Fruit fly (Drosophila melanogaster) whole organism, embryonic: Measurements from ENCODE around the gene CkIIalpha-i3.
A peak's percentile ranks its signal among the peaks of the same experiment; 100 is the strongest.

Source experiments
- Adf1 ChIP-seq: fragments of 200-800 bp; sonication (Bioruptor generic); IDR thresholded peaks from 2 replicates; pipeline ENCODE4 v1.3.6; 2022; ENCODE audit warnings: missing biosample characterization, missing genetic modification characterization
- CG1024 ChIP-seq: fragments of 200-800 bp; sonication (Bioruptor generic); IDR thresholded peaks from 2 replicates; pipeline ENCODE4 v1.3.6; 2022; ENCODE audit warnings: missing biosample characterization, missing genetic modification characterization
- CG10274 ChIP-seq: fragments of 200-800 bp; sonication (Bioruptor generic); optimal IDR thresholded peaks from 3 replicates; lab custom pipeline; 2017; ENCODE audit warnings: missing biosample characterization, mild to moderate bottlenecking, missing genetic modification characterization
- CG10543 ChIP-seq: fragments of 200-800 bp; sonication (Bioruptor generic); optimal IDR thresholded peaks from 3 replicates; lab custom pipeline; 2017; ENCODE audit warnings: missing biosample characterization, mild to moderate bottlenecking, missing genetic modification characterization, moderate library complexity
- CG11504 ChIP-seq: fragments of 200-800 bp; sonication (Bioruptor generic); optimal IDR thresholded peaks from 3 replicates; lab custom pipeline; 2019; ENCODE audit warnings: missing biosample characterization, mild to moderate bottlenecking, missing genetic modification characterization, moderate library complexity
- CG13424 ChIP-seq: fragments of 200-800 bp; sonication (Bioruptor generic); optimal IDR thresholded peaks from 2 replicates; lab custom pipeline; 2019; ENCODE audit warnings: missing biosample characterization, mild to moderate bottlenecking, missing genetic modification characterization, moderate library complexity
- CG14860 ChIP-seq: fragments of 200-800 bp; sonication (Bioruptor generic); IDR thresholded peaks from 3 replicates; pipeline ENCODE4 v1.3.6; 2022; ENCODE audit warnings: missing biosample characterization, missing genetic modification characterization; ENCODE audit not compliant: partially characterized antibody
- CG1529 ChIP-seq: fragments of 200-800 bp; sonication (Bioruptor generic); optimal IDR thresholded peaks from 3 replicates; lab custom pipeline; 2018; ENCODE audit warnings: missing biosample characterization, missing genetic modification characterization
- CG17385 ChIP-seq: fragments of 200-800 bp; sonication (Bioruptor generic); optimal IDR thresholded peaks from 3 replicates; lab custom pipeline; 2018; ENCODE audit warnings: missing biosample characterization, mild to moderate bottlenecking, missing genetic modification characterization
- CG18262 ChIP-seq: fragments of 200-800 bp; optimal IDR thresholded peaks from 3 replicates; lab custom pipeline; 2019; ENCODE audit warnings: missing biosample characterization, mild to moderate bottlenecking, missing genetic modification characterization, moderate library complexity
- CG18619 ChIP-seq: fragments of 200-800 bp; sonication (Bioruptor generic); optimal IDR thresholded peaks from 3 replicates; lab custom pipeline; 2017; ENCODE audit warnings: missing biosample characterization, mild to moderate bottlenecking, missing genetic modification characterization
- CG18764 ChIP-seq: fragments of 200-800 bp; sonication (Bioruptor generic); optimal IDR thresholded peaks from 3 replicates; lab custom pipeline; 2016; ENCODE audit warnings: missing biosample characterization, missing genetic modification characterization
- CG2120 ChIP-seq: fragments of 200-800 bp; sonication (Bioruptor generic); optimal IDR thresholded peaks from 3 replicates; lab custom pipeline; 2016; ENCODE audit warnings: missing biosample characterization, missing genetic modification characterization
- CG3281 ChIP-seq: fragments of 200-800 bp; sonication (Bioruptor generic); optimal IDR thresholded peaks from 3 replicates; lab custom pipeline; 2017; ENCODE audit warnings: missing biosample characterization, mild to moderate bottlenecking, missing genetic modification characterization
- CG3726 ChIP-seq: fragments of 200-800 bp; sonication (Bioruptor generic); IDR thresholded peaks from 3 replicates; pipeline ENCODE4, ENCODE4 v1.3.6; 2022; ENCODE audit warnings: missing biosample characterization, missing genetic modification characterization
- CG4730 ChIP-seq: fragments of 200-800 bp; sonication (Bioruptor generic); IDR thresholded peaks from 2 replicates; pipeline ENCODE4 v1.3.6; 2022; ENCODE audit warnings: missing biosample characterization, missing genetic modification characterization
- CG6854 ChIP-seq: fragments of 200-800 bp; sonication (Bioruptor generic); optimal IDR thresholded peaks from 3 replicates; lab custom pipeline; 2017; ENCODE audit warnings: missing biosample characterization, mild to moderate bottlenecking, missing genetic modification characterization
- CG7928 ChIP-seq: fragments of 200-800 bp; sonication (Bioruptor generic); optimal IDR thresholded peaks from 2 replicates; lab custom pipeline; 2017; ENCODE audit warnings: missing biosample characterization, mild to moderate bottlenecking, missing genetic modification characterization
- CG8765 ChIP-seq: fragments of 200-800 bp; sonication (Bioruptor generic); IDR thresholded peaks from 2 replicates; pipeline ENCODE4 v1.3.6; 2022; ENCODE audit warnings: missing biosample characterization, missing genetic modification characterization
- CTCF ChIP-seq: fragments of 200-800 bp; sonication (Bioruptor generic); optimal IDR thresholded peaks from 2 replicates; lab custom pipeline; 2017; ENCODE audit warnings: missing biosample characterization, mild to moderate bottlenecking, missing genetic modification characterization, moderate library complexity
- Camta ChIP-seq: fragments of 200-800 bp; sonication (Bioruptor generic); optimal IDR thresholded peaks from 2 replicates; lab custom pipeline; 2016; ENCODE audit warnings: missing biosample characterization, missing genetic modification characterization
- Doc2 ChIP-seq: fragments of 200-800 bp; sonication (Bioruptor generic); IDR thresholded peaks from 2 replicates; pipeline ENCODE4 v1.3.6; 2022; ENCODE audit warnings: missing biosample characterization, missing genetic modification characterization
- Gug ChIP-seq: fragments of 200-800 bp; sonication (Bioruptor generic); IDR thresholded peaks from 4 replicates; pipeline ENCODE4 v1.3.6; 2022; ENCODE audit warnings: missing biosample characterization, missing genetic modification characterization
- HLH4C ChIP-seq: fragments of 200-800 bp; sonication (Bioruptor generic); IDR thresholded peaks from 3 replicates; pipeline ENCODE4 v1.3.6; 2022; ENCODE audit warnings: missing biosample characterization, missing genetic modification characterization; ENCODE audit not compliant: partially characterized antibody
- Hmx ChIP-seq: fragments of 200-800 bp; sonication (Bioruptor generic); optimal IDR thresholded peaks from 2 replicates; lab custom pipeline; 2016; ENCODE audit warnings: missing biosample characterization, missing genetic modification characterization
- Hr78 ChIP-seq, 2 experiments: fragments of 200-800 bp in 1 of 2; fragments of >200 bp in 1 of 2; sonication (Bioruptor generic) in 1 of 2; optimal IDR thresholded peaks; 2 replicates each; lab custom pipeline; 2017 to 2019; ENCODE audit warnings: missing biosample characterization in 2 of 2, missing genetic modification characterization in 2 of 2, mild to moderate bottlenecking in 1 of 2, moderate library complexity in 1 of 2
- Jarid2 ChIP-seq: fragments of 200-800 bp; sonication (Bioruptor generic); optimal IDR thresholded peaks from 3 replicates; lab custom pipeline; 2017; ENCODE audit warnings: mild to moderate bottlenecking, missing biosample characterization, missing genetic modification reagents, missing genetic modification characterization
- MTF-1 ChIP-seq: fragments of 200-800 bp; sonication (Bioruptor generic); optimal IDR thresholded peaks from 2 replicates; lab custom pipeline; 2018; ENCODE audit warnings: missing biosample characterization, mild to moderate bottlenecking, missing genetic modification characterization, borderline replicate concordance
- Rx ChIP-seq: fragments of 200-800 bp; sonication (Bioruptor generic); IDR thresholded peaks from 2 replicates; pipeline ENCODE4 v1.3.6; 2022; ENCODE audit warnings: missing biosample characterization, missing genetic modification characterization
- Sox102F ChIP-seq: fragments of 200-800 bp; sonication (Bioruptor generic); optimal IDR thresholded peaks from 2 replicates; lab custom pipeline; 2018; ENCODE audit warnings: missing biosample characterization, mild to moderate bottlenecking, missing genetic modification characterization, moderate library complexity
- Sry-β ChIP-seq: fragments of 200-800 bp; sonication (Bioruptor generic); optimal IDR thresholded peaks from 2 replicates; lab custom pipeline; 2018; ENCODE audit warnings: missing biosample characterization, mild to moderate bottlenecking, missing genetic modification characterization, moderate library complexity
- Stat92E ChIP-seq, 3 experiments: fragments of >200 bp in 2 of 3; fragments of 200-800 bp in 1 of 3; sonication (Bioruptor generic) in 1 of 3; optimal IDR thresholded peaks; 2 replicates each; lab custom pipeline; 2017 to 2019; ENCODE audit warnings: missing biosample characterization in 3 of 3, missing genetic modification characterization in 3 of 3, mild to moderate bottlenecking in 1 of 3, moderate library complexity in 1 of 3
- Taf1 ChIP-seq: fragments of 200-800 bp; sonication (Bioruptor generic); IDR thresholded peaks from 2 replicates; pipeline ENCODE4 v1.3.6; 2022; ENCODE audit warnings: missing biosample characterization, missing genetic modification characterization
- Tbp ChIP-seq: fragments of >200 bp; optimal IDR thresholded peaks from 2 replicates; lab custom pipeline; 2018; ENCODE audit warnings: missing biosample characterization, missing genetic modification characterization
- abd-A ChIP-seq: fragments of 200-800 bp; sonication (Bioruptor generic); optimal IDR thresholded peaks from 3 replicates; lab custom pipeline; 2019; ENCODE audit warnings: missing biosample characterization, mild to moderate bottlenecking, missing genetic modification characterization, moderate library complexity
- aop ChIP-seq: fragments of 200-800 bp; sonication (Bioruptor generic); IDR thresholded peaks from 2 replicates; pipeline ENCODE4 v1.3.6; 2022; ENCODE audit warnings: missing biosample characterization, missing genetic modification characterization
- ato ChIP-seq: fragments of 200-800 bp; sonication (Bioruptor generic); IDR thresholded peaks from 2 replicates; pipeline ENCODE4 v1.3.6; 2022; ENCODE audit warnings: missing biosample characterization, missing genetic modification characterization; ENCODE audit not compliant: partially characterized antibody
- dpn ChIP-seq, 2 experiments: fragments of 200-800 bp; sonication (Bioruptor generic); optimal IDR thresholded peaks; 3 replicates each; lab custom pipeline; 2016; ENCODE audit warnings: missing biosample characterization in 2 of 2, missing genetic modification characterization in 2 of 2
- emc ChIP-seq: fragments of 200-800 bp; sonication (Bioruptor generic); optimal IDR thresholded peaks from 2 replicates; lab custom pipeline; 2016; ENCODE audit warnings: missing biosample characterization, missing genetic modification characterization
- ems ChIP-seq: fragments of 200-800 bp; sonication (Bioruptor generic); optimal IDR thresholded peaks from 3 replicates; lab custom pipeline; 2016; ENCODE audit warnings: missing biosample characterization, missing genetic modification characterization
- gsb-n ChIP-seq: fragments of 200-800 bp; sonication (Bioruptor generic); optimal IDR thresholded peaks from 3 replicates; lab custom pipeline; 2018; ENCODE audit warnings: missing biosample characterization, mild to moderate bottlenecking, missing genetic modification characterization
- ind ChIP-seq: fragments of 200-800 bp; sonication (Bioruptor generic); optimal IDR thresholded peaks from 3 replicates; lab custom pipeline; 2016; ENCODE audit warnings: missing biosample characterization, missing genetic modification characterization
- kah ChIP-seq: fragments of 200-800 bp; sonication (Bioruptor generic); optimal IDR thresholded peaks from 2 replicates; lab custom pipeline; 2018; ENCODE audit warnings: missing biosample characterization, mild to moderate bottlenecking, missing genetic modification characterization
- lov ChIP-seq, 2 experiments: fragments of 200-800 bp in 1 of 2; fragments of >200 bp in 1 of 2; sonication (Bioruptor generic) in 1 of 2; IDR thresholded peaks in 1 of 2; optimal IDR thresholded peaks in 1 of 2; 2 replicates in 1 of 2; 3 replicates in 1 of 2; pipeline versions ENCODE4 v1.3.6 to Lab custom; 2017 to 2022; ENCODE audit warnings: missing biosample characterization in 1 of 2, missing genetic modification characterization in 1 of 2
- pho ChIP-seq: fragments of 200-800 bp; sonication (Bioruptor generic); optimal IDR thresholded peaks from 2 replicates; lab custom pipeline; 2016; ENCODE audit warnings: missing biosample characterization, missing genetic modification characterization
- ro ChIP-seq: fragments of 200-800 bp; sonication (Bioruptor generic); IDR thresholded peaks from 2 replicates; pipeline ENCODE4 v1.3.6; 2022; ENCODE audit warnings: missing biosample characterization, missing genetic modification characterization
- sens ChIP-seq: fragments of 200-800 bp; sonication (Bioruptor generic); peaks from one replicate; lab custom pipeline; 2016; ENCODE audit warnings: missing biosample characterization, missing genetic modification characterization
- sima ChIP-seq: fragments of 200-800 bp; sonication (Bioruptor generic); optimal IDR thresholded peaks from 2 replicates; lab custom pipeline; 2016; ENCODE audit warnings: missing biosample characterization, missing genetic modification characterization

The CkIIalpha-i3 gene

DNA sequence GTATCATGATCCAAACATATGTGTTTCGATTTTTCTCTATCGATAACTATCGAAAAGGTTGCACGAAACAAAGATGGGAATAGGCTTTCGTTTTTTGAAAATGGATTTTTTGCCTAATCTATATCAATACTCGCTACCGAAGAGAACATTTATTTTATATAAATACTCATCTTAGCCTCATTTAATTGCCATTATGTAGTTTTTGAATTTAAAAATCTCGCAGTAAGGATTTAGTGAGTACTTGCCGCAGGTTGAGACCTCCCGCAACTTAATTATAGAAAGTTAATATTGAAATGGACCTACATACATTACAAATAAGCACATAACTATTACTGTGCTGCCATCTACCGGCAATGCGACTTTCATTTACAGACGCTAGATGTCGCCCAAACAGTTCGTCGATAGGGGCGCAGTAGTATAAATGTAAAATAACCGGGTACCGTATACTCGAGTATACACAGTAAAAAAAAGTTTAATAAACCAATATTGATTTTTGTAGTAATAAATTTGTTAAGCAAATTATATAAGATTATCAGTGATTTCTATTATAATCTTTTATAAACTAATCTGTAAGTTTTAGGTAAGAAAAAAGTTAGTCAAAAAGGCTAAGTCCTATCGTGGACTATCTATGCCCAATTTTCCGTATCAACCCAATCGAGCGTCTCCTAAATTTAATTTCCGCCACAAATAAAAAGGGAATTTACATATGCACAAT is 1.6 kb upstream of the CkIIalpha-i3 start, which contains the start of gene CG13896 (continued):
- peak; percentile 50 for TF ChIP-seq Hmx (GFP tag; lab: Kevin White, UChicago)
- TF ChIP-seq ro, result no peak; the same call in none of the 2 replicates
- TF ChIP-seq Camta, result peak; percentile 89
- TF ChIP-seq sens, result peak; percentile 96
- TF ChIP-seq Hr78 (GFP tag; optimal IDR thresholded peaks at IDR 0.05; lab: Kevin White, UChicago), result peak in 1 of 2 experiments; percentile 25
- TF ChIP-seq CTCF, result peak; percentile 100
- TF ChIP-seq CG3726, result peak; percentile 54; the same call in 2 of the 3 replicates
- peak; percentile 92 to 93 for TF ChIP-seq dpn (GFP tag; optimal IDR thresholded peaks at IDR 0.05; lab: Kevin White, UChicago)
- TF ChIP-seq emc (GFP tag; lab: Kevin White, UChicago), result peak; percentile 82
- peak; percentile 53 for TF ChIP-seq CG10274 (GFP tag; lab: Kevin White, UChicago)
- TF ChIP-seq ems (GFP tag; lab: Kevin White, UChicago), result peak; percentile 78
- TF ChIP-seq CG14860 (GFP tag; lab: Robert Waterston, UW), result peak; percentile 60; the same call in 1 of the 3 replicates
- TF ChIP-seq Stat92E (GFP tag; optimal IDR thresholded peaks at IDR 0.05; lab: Kevin White, UChicago), result peak in 1 of 3 experiments; percentile 86
- TF ChIP-seq CG17385 (GFP tag; lab: Kevin White, UChicago), result peak; percentile 64
- TF ChIP-seq CG7928 (GFP tag; lab: Kevin White, UChicago), result peak; percentile 53
- no peak for TF ChIP-seq lov (optimal IDR thresholded peaks at IDR 0.05; lab: Kevin White, UChicago)
- TF ChIP-seq lov (GFP tag; IDR thresholded peaks at IDR 0.05; lab: Robert Waterston, UW), result peak; percentile 72; the same call in 1 of the 3 replicates
- peak; percentile 91 for TF ChIP-seq Gug (GFP tag; lab: Robert Waterston, UW)
- peak; percentile 85 for TF ChIP-seq ind (GFP tag; lab: Kevin White, UChicago)
- TF ChIP-seq CG3281 (GFP tag; lab: Kevin White, UChicago), result peak; percentile 75
- TF ChIP-seq Jarid2 (GFP tag; lab: Kevin White, UChicago), result peak; percentile 54
- TF ChIP-seq CG8765 (GFP tag; lab: Robert Waterston, UW), result peak; percentile 64; the same call in 1 of the 2 replicates
- peak; percentile 2 for TF ChIP-seq Sry-β (GFP tag; lab: Kevin White, UChicago)
- peak; percentile 80 for TF ChIP-seq CG18619 (GFP tag; lab: Kevin White, UChicago)
- peak; percentile 82 for TF ChIP-seq CG4730
- TF ChIP-seq gsb-n (tag; lab: Kevin White, UChicago), result peak; percentile 78
- peak; percentile 84 for TF ChIP-seq MTF-1
- TF ChIP-seq CG1529, result peak; percentile 49
- peak; percentile 91 for TF ChIP-seq CG2120 (GFP tag; lab: Kevin White, UChicago)
- TF ChIP-seq CG6854 (GFP tag; lab: Kevin White, UChicago), result peak; percentile 35
- no peak for TF ChIP-seq ato (GFP tag; lab: Robert Waterston, UW)
- TF ChIP-seq CG10543, result peak; percentile 41
- 0 out of 2 replicates have a peak, but pooled peaks have one; percentile 25 for TF ChIP-seq Doc2 (GFP tag; lab: Robert Waterston, UW)
- peak; percentile 56 for TF ChIP-seq Rx
- peak; percentile 75 for TF ChIP-seq CG13424 (tag; lab: Kevin White, UChicago)
- peak; percentile 82 for TF ChIP-seq pho (GFP tag; lab: Kevin White, UChicago)
- peak; percentile 67 for TF ChIP-seq abd-A (tag; lab: Kevin White, UChicago)
- TF ChIP-seq CG18262, result peak; percentile 85
- TF ChIP-seq kah (GFP tag; lab: Kevin White, UChicago), result peak; percentile 58
- TF ChIP-seq CG18764 (GFP tag; lab: Kevin White, UChicago), result peak; percentile 83
- peak; percentile 58 for TF ChIP-seq Adf1 (GFP tag; lab: Robert Waterston, UW)
- TF ChIP-seq CG1024 (GFP tag; lab: Robert Waterston, UW), result peak; percentile 77
- peak; percentile 73 for TF ChIP-seq sima (GFP tag; lab: Kevin White, UChicago)
- TF ChIP-seq Sox102F (GFP tag; lab: Kevin White, UChicago), result peak; percentile 87
- TF ChIP-seq aop (GFP tag; lab: Robert Waterston, UW), result 0 out of 2 replicates have a peak, but pooled peaks have one; percentile 24
- peak; percentile 66; the same call in 2 of the 3 replicates for TF ChIP-seq HLH4C
- peak; percentile 74; the same call in 1 of the 2 replicates for TF ChIP-seq Taf1 (GFP tag; lab: Robert Waterston, UW)
- peak; percentile 37 for TF ChIP-seq Tbp (GFP tag; lab: Kevin White, UChicago)
- TF ChIP-seq CG11504 (tag; lab: Kevin White, UChicago), result peak; percentile 84
